Fruit fly (Drosophila melanogaster) whole organism, embryonic: ENCODE data around the gene senju.
A peak's percentile ranks its signal among the peaks of the same experiment; 100 is the strongest.

Source experiments
- Atf-2 ChIP-seq: fragments of 200-800 bp; sonication (Bioruptor generic); optimal IDR thresholded peaks from 2 replicates; lab custom pipeline; 2016; ENCODE audit warnings: missing biosample characterization, missing genetic modification characterization
- Atf6 ChIP-seq: fragments of 200-800 bp; sonication (Bioruptor generic); IDR thresholded peaks from 2 replicates; pipeline ENCODE4 v1.3.6; 2022; ENCODE audit warnings: missing biosample characterization, missing genetic modification characterization
- CG10543 ChIP-seq: fragments of 200-800 bp; sonication (Bioruptor generic); optimal IDR thresholded peaks from 3 replicates; lab custom pipeline; 2017; ENCODE audit warnings: missing biosample characterization, mild to moderate bottlenecking, missing genetic modification characterization, moderate library complexity
- CG10565 ChIP-seq: fragments of 200-800 bp; sonication (Bioruptor generic); optimal IDR thresholded peaks from 3 replicates; lab custom pipeline; 2016; ENCODE audit warnings: missing biosample characterization, mild to moderate bottlenecking, missing genetic modification characterization
- CG13123 ChIP-seq: fragments of 200-800 bp; sonication (Bioruptor generic); optimal IDR thresholded peaks from 2 replicates; lab custom pipeline; 2016; ENCODE audit warnings: missing biosample characterization, missing genetic modification characterization
- CG1647 ChIP-seq: fragments of 200-800 bp; sonication (Bioruptor generic); optimal IDR thresholded peaks from 3 replicates; lab custom pipeline; 2016; ENCODE audit warnings: missing biosample characterization, missing genetic modification characterization
- CG17328 ChIP-seq: fragments of 200-800 bp; sonication (Bioruptor generic); IDR thresholded peaks from 2 replicates; pipeline ENCODE4 v1.3.6; 2022; ENCODE audit warnings: missing biosample characterization, missing genetic modification characterization
- CG17568 ChIP-seq: fragments of 200-800 bp; sonication (Bioruptor generic); optimal IDR thresholded peaks from 2 replicates; lab custom pipeline; 2018; ENCODE audit warnings: missing biosample characterization, mild to moderate bottlenecking, missing genetic modification characterization, moderate library complexity
- CG2678 ChIP-seq: fragments of 200-800 bp; sonication (Bioruptor generic); optimal IDR thresholded peaks from 3 replicates; lab custom pipeline; 2019; ENCODE audit warnings: missing biosample characterization, mild to moderate bottlenecking, missing genetic modification characterization, moderate library complexity
- CG32767 ChIP-seq: fragments of 200-800 bp; sonication (Bioruptor generic); IDR thresholded peaks from 2 replicates; pipeline ENCODE4 v1.3.6; 2022; ENCODE audit warnings: missing biosample characterization, missing genetic modification characterization
- CG4820 ChIP-seq: fragments of 200-800 bp; sonication (Bioruptor generic); optimal IDR thresholded peaks from 3 replicates; lab custom pipeline; 2016; ENCODE audit warnings: missing biosample characterization, missing genetic modification characterization
- CG6175 ChIP-seq: fragments of 200-800 bp; sonication (Bioruptor generic); IDR thresholded peaks from 3 replicates; pipeline ENCODE4 v1.3.6; 2022; ENCODE audit warnings: missing biosample characterization, missing genetic modification characterization
- CG6254 ChIP-seq: fragments of 200-800 bp; sonication (Bioruptor generic); optimal IDR thresholded peaks from 3 replicates; lab custom pipeline; 2017; ENCODE audit warnings: mild to moderate bottlenecking, missing biosample characterization, missing genetic modification reagents, missing genetic modification characterization
- CG6683 ChIP-seq: fragments of 200-800 bp; sonication (Bioruptor generic); optimal IDR thresholded peaks from 2 replicates; lab custom pipeline; 2017; ENCODE audit warnings: missing biosample characterization, mild to moderate bottlenecking, missing genetic modification characterization, missing genetic modification reagents
- CG7271 ChIP-seq: fragments of 200-800 bp; sonication (Bioruptor generic); optimal IDR thresholded peaks from 2 replicates; lab custom pipeline; 2018; ENCODE audit warnings: missing biosample characterization, mild to moderate bottlenecking, missing genetic modification characterization, moderate library complexity
- D ChIP-seq, 2 experiments: fragments of 200-800 bp in 1 of 2; fragments of >200 bp in 1 of 2; sonication (Bioruptor generic) in 1 of 2; optimal IDR thresholded peaks; 2 replicates in 1 of 2; 3 replicates in 1 of 2; lab custom pipeline; 2017; ENCODE audit warnings: mild to moderate bottlenecking in 1 of 2, missing biosample characterization in 1 of 2, missing genetic modification characterization in 1 of 2, missing genetic modification reagents in 1 of 2
- Deaf1 ChIP-seq: fragments of 200-800 bp; optimal IDR thresholded peaks from 3 replicates; lab custom pipeline; 2019; ENCODE audit warnings: missing biosample characterization, mild to moderate bottlenecking, missing genetic modification characterization, moderate library complexity
- HLH4C ChIP-seq: fragments of 200-800 bp; sonication (Bioruptor generic); IDR thresholded peaks from 3 replicates; pipeline ENCODE4 v1.3.6; 2022; ENCODE audit warnings: missing biosample characterization, missing genetic modification characterization; ENCODE audit not compliant: partially characterized antibody
- HLHmδ ChIP-seq: fragments of 200-800 bp; sonication (Bioruptor generic); optimal IDR thresholded peaks from 2 replicates; lab custom pipeline; 2018; ENCODE audit warnings: missing biosample characterization, mild to moderate bottlenecking, missing genetic modification characterization, moderate library complexity
- MBD-R2 ChIP-seq: fragments of 200-800 bp; sonication (Bioruptor generic); IDR thresholded peaks from 2 replicates; pipeline ENCODE4 v1.3.6; 2022; ENCODE audit warnings: missing biosample characterization, missing genetic modification characterization
- Nf-YC ChIP-seq: fragments of 200-800 bp; optimal IDR thresholded peaks from 3 replicates; lab custom pipeline; 2019; ENCODE audit warnings: missing biosample characterization, mild to moderate bottlenecking, missing genetic modification characterization, moderate library complexity
- Oaz ChIP-seq: fragments of 200-800 bp; sonication (Bioruptor generic); IDR thresholded peaks from 2 replicates; pipeline ENCODE4 v1.3.6; 2022; ENCODE audit warnings: missing biosample characterization, missing genetic modification characterization
- Oli ChIP-seq: fragments of 200-800 bp; sonication (Bioruptor generic); optimal IDR thresholded peaks from 2 replicates; lab custom pipeline; 2018; ENCODE audit warnings: missing biosample characterization, mild to moderate bottlenecking, missing genetic modification characterization, moderate library complexity
- PHDP ChIP-seq: fragments of 200-800 bp; sonication (Bioruptor generic); optimal IDR thresholded peaks from 3 replicates; lab custom pipeline; 2018; ENCODE audit warnings: missing biosample characterization, mild to moderate bottlenecking, missing genetic modification characterization, moderate library complexity
- Sry-β ChIP-seq: fragments of 200-800 bp; sonication (Bioruptor generic); optimal IDR thresholded peaks from 2 replicates; lab custom pipeline; 2018; ENCODE audit warnings: missing biosample characterization, mild to moderate bottlenecking, missing genetic modification characterization, moderate library complexity
- croc ChIP-seq: fragments of 200-800 bp; sonication (Bioruptor generic); conservative IDR thresholded peaks from 3 replicates; pipeline ENCODE4 v1.3.6; 2022; ENCODE audit warnings: missing biosample characterization, missing genetic modification characterization
- crol ChIP-seq: fragments of 200-800 bp; sonication (Bioruptor generic); IDR thresholded peaks from 2 replicates; pipeline ENCODE4 v1.3.6; 2022; ENCODE audit warnings: missing biosample characterization, missing genetic modification characterization
- dm ChIP-seq: fragments of 200-800 bp; sonication (Bioruptor generic); optimal IDR thresholded peaks from 3 replicates; lab custom pipeline; 2016; ENCODE audit warnings: missing biosample characterization, missing genetic modification characterization
- esg ChIP-seq: fragments of 200-800 bp; sonication (Bioruptor generic); conservative IDR thresholded peaks from 2 replicates; pipeline ENCODE4 v1.3.6; 2022; ENCODE audit warnings: missing biosample characterization, missing genetic modification characterization
- eve ChIP-seq, 2 experiments: fragments of >200 bp; optimal IDR thresholded peaks; 2 replicates each; lab custom pipeline; 2017; ENCODE audit warnings: missing biosample characterization in 2 of 2, missing genetic modification characterization in 2 of 2
- ewg ChIP-seq: fragments of 200-800 bp; sonication (Bioruptor generic); optimal IDR thresholded peaks from 3 replicates; lab custom pipeline; 2017; ENCODE audit warnings: mild to moderate bottlenecking, missing biosample characterization, missing genetic modification reagents, missing genetic modification characterization
- eyg ChIP-seq: fragments of 200-800 bp; sonication (Bioruptor generic); optimal IDR thresholded peaks from 3 replicates; lab custom pipeline; 2016; ENCODE audit warnings: missing biosample characterization, missing genetic modification characterization
- gce ChIP-seq: fragments of 200-800 bp; sonication (Bioruptor generic); IDR thresholded peaks from 3 replicates; pipeline ENCODE4 v1.3.6; 2022; ENCODE audit warnings: missing biosample characterization, missing genetic modification characterization
- gcm ChIP-seq: fragments of 200-800 bp; sonication (Bioruptor generic); optimal IDR thresholded peaks from 2 replicates; lab custom pipeline; 2019; ENCODE audit warnings: missing biosample characterization, mild to moderate bottlenecking, missing genetic modification characterization, moderate library complexity
- gt ChIP-seq: fragments of 200-800 bp; sonication (Bioruptor generic); IDR thresholded peaks from 2 replicates; pipeline ENCODE4 v1.3.6; 2022; ENCODE audit warnings: missing biosample characterization, missing genetic modification characterization
- hkb ChIP-seq, 2 experiments: fragments of 200-800 bp in 1 of 2; fragments of >200 bp in 1 of 2; sonication (Bioruptor generic) in 1 of 2; IDR thresholded peaks in 1 of 2; optimal IDR thresholded peaks in 1 of 2; 2 replicates each; pipeline versions ENCODE4 v1.3.6 to Lab custom; 2017 to 2022; ENCODE audit warnings: missing biosample characterization in 1 of 2, missing genetic modification characterization in 1 of 2
- jumu ChIP-seq: fragments of 200-800 bp; sonication (Bioruptor generic); optimal IDR thresholded peaks from 3 replicates; lab custom pipeline; 2016; ENCODE audit warnings: missing biosample characterization, missing genetic modification characterization
- kah ChIP-seq: fragments of 200-800 bp; sonication (Bioruptor generic); optimal IDR thresholded peaks from 2 replicates; lab custom pipeline; 2018; ENCODE audit warnings: missing biosample characterization, mild to moderate bottlenecking, missing genetic modification characterization
- ken ChIP-seq: fragments of 200-800 bp; sonication (Bioruptor generic); IDR thresholded peaks from 3 replicates; pipeline ENCODE4 v1.3.6; 2022; ENCODE audit warnings: missing biosample characterization, missing genetic modification characterization
- lbe ChIP-seq: fragments of 200-800 bp; sonication (Bioruptor generic); optimal IDR thresholded peaks from 2 replicates; lab custom pipeline; 2016; ENCODE audit warnings: missing biosample characterization, mild to moderate bottlenecking, missing genetic modification characterization
- nerfin-1 ChIP-seq: fragments of 200-800 bp; sonication (Bioruptor generic); optimal IDR thresholded peaks from 3 replicates; lab custom pipeline; 2019; ENCODE audit warnings: missing biosample characterization, mild to moderate bottlenecking, missing genetic modification characterization, moderate library complexity
- p53 ChIP-seq: fragments of 200-800 bp; sonication (Bioruptor generic); optimal IDR thresholded peaks from 2 replicates; lab custom pipeline; 2016; ENCODE audit warnings: missing biosample characterization, missing genetic modification characterization
- pan ChIP-seq, 4 experiments: fragments of >200 bp in 3 of 4; fragments of 200-800 bp in 1 of 4; sonication (Bioruptor generic) in 1 of 4; optimal IDR thresholded peaks in 3 of 4; IDR thresholded peaks in 1 of 4; 2 replicates each; pipeline versions ENCODE4 v1.3.6 to Lab custom; 2017 to 2022; ENCODE audit warnings: missing biosample characterization in 2 of 4, missing genetic modification characterization in 2 of 4, mixed read lengths in 1 of 4
- sima ChIP-seq: fragments of 200-800 bp; sonication (Bioruptor generic); optimal IDR thresholded peaks from 2 replicates; lab custom pipeline; 2016; ENCODE audit warnings: missing biosample characterization, missing genetic modification characterization
- slbo ChIP-seq: fragments of 200-800 bp; sonication (Bioruptor generic); IDR thresholded peaks from 2 replicates; pipeline ENCODE4 v1.3.6; 2022; ENCODE audit warnings: missing biosample characterization, missing genetic modification characterization
- sna ChIP-seq: fragments of 200-800 bp; sonication (Bioruptor generic); IDR thresholded peaks from 2 replicates; pipeline ENCODE4 v1.3.6; 2022; ENCODE audit warnings: missing biosample characterization, missing genetic modification characterization; ENCODE audit not compliant: partially characterized antibody
- tx ChIP-seq: fragments of 200-800 bp; sonication (Bioruptor generic); optimal IDR thresholded peaks from 2 replicates; lab custom pipeline; 2016; ENCODE audit warnings: missing biosample characterization, missing genetic modification characterization
- zen ChIP-seq: fragments of 200-800 bp; sonication (Bioruptor generic); optimal IDR thresholded peaks from 3 replicates; lab custom pipeline; 2018; ENCODE audit warnings: missing biosample characterization, mild to moderate bottlenecking, missing genetic modification characterization, moderate library complexity

senju gene

DNA sequence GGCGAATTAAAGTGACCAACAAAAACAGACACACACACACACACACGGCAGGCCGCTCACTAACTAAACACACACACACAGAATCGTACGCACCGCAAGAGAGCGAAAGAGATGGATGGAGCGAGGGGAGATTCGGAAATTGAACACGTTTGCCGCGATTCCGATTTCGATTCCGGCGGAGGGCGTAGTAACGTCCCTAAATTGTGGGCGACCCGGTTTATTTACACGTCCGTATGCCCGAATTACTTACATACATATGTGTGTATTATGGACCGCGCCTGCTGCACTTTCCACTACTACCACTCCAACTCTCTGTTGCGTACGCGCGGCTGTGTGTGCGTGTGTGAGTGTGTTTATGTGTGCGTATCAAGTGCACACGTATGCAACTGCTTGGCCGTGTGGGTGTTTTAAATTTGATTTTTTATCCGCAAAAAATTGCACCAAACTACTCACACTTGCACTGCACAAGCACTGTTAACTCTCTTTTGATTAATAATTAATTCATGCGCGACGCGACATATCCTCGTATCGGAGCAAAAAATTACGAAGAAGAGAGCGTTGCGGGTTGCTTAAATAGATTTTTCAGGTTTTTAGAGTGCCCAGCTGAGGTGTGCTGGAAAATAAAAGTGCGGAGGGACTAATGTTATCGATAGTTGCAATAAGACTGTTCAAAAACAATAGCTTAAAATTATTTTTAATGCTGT lies 40.5 kb downstream of the senju start, which contains the start of gene Pgant5 (continued):
- TF ChIP-seq tx (GFP tag; lab: Kevin White, UChicago) (peak; percentile 3), dm (GFP tag; lab: Kevin White, UChicago) (peak; percentile 20), CG2678 (peak; percentile 30), HLHmδ (GFP tag; lab: Kevin White, UChicago) (no peak), CG17568 (GFP tag; lab: Kevin White, UChicago) (no peak), ken (GFP tag; lab: Robert Waterston, UW) (no peak), nerfin-1 (no peak), Atf6 (no peak), eve (GFP tag; optimal IDR thresholded peaks at IDR 0.05; lab: Kevin White, UChicago) (no peak), MBD-R2 (GFP tag; lab: Robert Waterston, UW) (peak; percentile 24; the same call in 1 of the 2 replicates), Sry-β (GFP tag; lab: Kevin White, UChicago) (no peak), gcm (GFP tag; lab: Kevin White, UChicago) (peak; percentile 55), crol (peak; percentile 56), eyg (no peak), D (optimal IDR thresholded peaks at IDR 0.05; lab: Kevin White, UChicago) (peak; percentile 80), D (GFP tag; optimal IDR thresholded peaks at IDR 0.05; lab: Kevin White, UChicago) (no peak), CG13123 (GFP tag; lab: Kevin White, UChicago) (no peak), HLH4C (GFP tag; lab: Robert Waterston, UW) (no peak), CG7271 (no peak), CG6254 (GFP tag; lab: Kevin White, UChicago) (no peak), gt (GFP tag; lab: Robert Waterston, UW) (no peak), croc (GFP tag; lab: Robert Waterston, UW) (no peak), slbo (no peak), CG4820 (GFP tag; lab: Kevin White, UChicago) (no peak), CG10543 (peak; percentile 26), Oli (no peak), sima (no peak), CG1647 (GFP tag; lab: Kevin White, UChicago) (peak; percentile 20), CG17328 (no peak), gce (no peak), p53 (GFP tag; lab: Kevin White, UChicago) (no peak), lbe (GFP tag; lab: Kevin White, UChicago) (no peak), Nf-YC (tag; lab: Kevin White, UChicago) (peak; percentile 73), Atf-2 (GFP tag; lab: Kevin White, UChicago) (no peak), Deaf1 (tag; lab: Kevin White, UChicago) (peak; percentile 32), CG6175 (GFP tag; lab: Robert Waterston, UW) (no peak), sna (GFP tag; lab: Robert Waterston, UW) (no peak), CG10565 (GFP tag; lab: Kevin White, UChicago) (no peak), zen (no peak), CG32767 (no peak), PHDP (tag; lab: Kevin White, UChicago) (no peak), ewg (peak; percentile 35), pan (optimal IDR thresholded peaks at IDR 0.05; lab: Kevin White, UChicago) (no peak), pan (GFP tag; optimal IDR thresholded peaks at IDR 0.05 in 1 of 2, IDR thresholded peaks at IDR 0.05 in 1 of 2) (no peak), jumu (GFP tag; lab: Kevin White, UChicago) (peak; percentile 5), hkb (optimal IDR thresholded peaks at IDR 0.05; lab: Kevin White, UChicago) (peak; percentile 98), hkb (GFP tag; IDR thresholded peaks at IDR 0.05; lab: Robert Waterston, UW) (no peak), Oaz (no peak), kah (GFP tag; lab: Kevin White, UChicago) (no peak), esg (no peak), CG6683 (GFP tag; lab: Kevin White, UChicago) (no peak)
